Fruit fly (Drosophila melanogaster) whole organism, embryonic: Measurements from ENCODE around the gene cmet.

Experiments
- Ada2b ChIP-seq: fragments of 200-800 bp; sonication (Bioruptor generic); IDR thresholded peaks from 2 replicates; pipeline ENCODE4 v1.3.6; 2022; ENCODE audit warnings: missing biosample characterization, missing genetic modification characterization
- Bgb ChIP-seq: fragments of 200-800 bp; sonication (Bioruptor generic); IDR thresholded peaks from 2 replicates; pipeline ENCODE4 v1.3.6; 2022; ENCODE audit warnings: missing biosample characterization, missing genetic modification characterization; ENCODE audit not compliant: partially characterized antibody
- CG11696 ChIP-seq: fragments of 200-800 bp; sonication (Bioruptor generic); IDR thresholded peaks from 2 replicates; pipeline ENCODE4 v1.3.6; 2022; ENCODE audit warnings: missing biosample characterization, missing genetic modification characterization
- CG12155 ChIP-seq: fragments of 200-800 bp; sonication (Bioruptor generic); optimal IDR thresholded peaks from 3 replicates; lab custom pipeline; 2016; ENCODE audit warnings: missing biosample characterization, missing genetic modification characterization
- CG12236 ChIP-seq: fragments of 200-800 bp; sonication (Bioruptor generic); optimal IDR thresholded peaks from 2 replicates; lab custom pipeline; 2016; ENCODE audit warnings: missing biosample characterization, missing genetic modification characterization
- CG12299 ChIP-seq: fragments of 200-800 bp; sonication (Bioruptor generic); optimal IDR thresholded peaks from 2 replicates; lab custom pipeline; 2018; ENCODE audit warnings: missing biosample characterization, mild to moderate bottlenecking, missing genetic modification characterization
- CG12769 ChIP-seq: fragments of 200-800 bp; sonication (Bioruptor generic); optimal IDR thresholded peaks from 2 replicates; lab custom pipeline; 2019; ENCODE audit warnings: missing biosample characterization, mild to moderate bottlenecking, missing genetic modification characterization, moderate library complexity
- CG13624 ChIP-seq: fragments of 200-800 bp; sonication (Bioruptor generic); optimal IDR thresholded peaks from 2 replicates; lab custom pipeline; 2016; ENCODE audit warnings: missing biosample characterization, missing genetic modification characterization
- CG15601 ChIP-seq: fragments of 200-800 bp; sonication (Bioruptor generic); optimal IDR thresholded peaks from 3 replicates; lab custom pipeline; 2019; ENCODE audit warnings: missing biosample characterization, mild to moderate bottlenecking, missing genetic modification characterization, moderate library complexity
- CG15696 ChIP-seq: fragments of 200-800 bp; sonication (Bioruptor generic); optimal IDR thresholded peaks from 2 replicates; lab custom pipeline; 2019; ENCODE audit warnings: missing biosample characterization, mild to moderate bottlenecking, missing genetic modification characterization, moderate library complexity
- CG1603 ChIP-seq: fragments of 200-800 bp; sonication (Bioruptor generic); optimal IDR thresholded peaks from 2 replicates; lab custom pipeline; 2019; ENCODE audit warnings: missing biosample characterization, mild to moderate bottlenecking, missing genetic modification characterization, moderate library complexity
- CG16779 ChIP-seq: fragments of 200-800 bp; sonication (Bioruptor generic); IDR thresholded peaks from 2 replicates; pipeline ENCODE4 v1.3.6; 2022; ENCODE audit warnings: missing biosample characterization, missing genetic modification characterization
- CG16815 ChIP-seq: fragments of 200-800 bp; sonication (Bioruptor generic); optimal IDR thresholded peaks from 3 replicates; lab custom pipeline; 2017; ENCODE audit warnings: missing biosample characterization, mild to moderate bottlenecking, missing genetic modification characterization
- CG31365 ChIP-seq: fragments of 200-800 bp; sonication (Bioruptor generic); optimal IDR thresholded peaks from 2 replicates; lab custom pipeline; 2018; ENCODE audit warnings: missing biosample characterization, mild to moderate bottlenecking, missing genetic modification characterization
- CG31441 ChIP-seq: fragments of 200-800 bp; sonication (Bioruptor generic); IDR thresholded peaks from 2 replicates; pipeline ENCODE4 v1.3.6; 2022; ENCODE audit warnings: missing biosample characterization, missing genetic modification characterization
- CG3847 ChIP-seq: fragments of 200-800 bp; sonication (Bioruptor generic); IDR thresholded peaks from 2 replicates; pipeline ENCODE4 v1.3.6; 2022; ENCODE audit warnings: missing biosample characterization, missing genetic modification characterization
- CG3995 ChIP-seq: fragments of 200-800 bp; sonication (Bioruptor generic); optimal IDR thresholded peaks from 3 replicates; lab custom pipeline; 2016; ENCODE audit warnings: missing biosample characterization, missing genetic modification characterization
- CG4282 ChIP-seq: fragments of 200-800 bp; sonication (Bioruptor generic); optimal IDR thresholded peaks from 2 replicates; lab custom pipeline; 2016; ENCODE audit warnings: missing biosample characterization, missing genetic modification characterization
- CG4360 ChIP-seq: fragments of 200-800 bp; sonication (Bioruptor generic); IDR thresholded peaks from 2 replicates; pipeline ENCODE4 v1.3.6; 2022; ENCODE audit warnings: missing biosample characterization, missing genetic modification characterization
- CG9932 ChIP-seq: fragments of 200-800 bp; sonication (Bioruptor generic); IDR thresholded peaks from 2 replicates; pipeline ENCODE4 v1.3.6; 2022; ENCODE audit warnings: missing biosample characterization, missing genetic modification characterization
- Dip2 ChIP-seq: fragments of 200-800 bp; sonication (Bioruptor generic); IDR thresholded peaks from 2 replicates; pipeline ENCODE4 v1.3.6; 2022; ENCODE audit warnings: missing biosample characterization, missing genetic modification characterization
- ERR ChIP-seq: fragments of 200-800 bp; sonication (Bioruptor generic); optimal IDR thresholded peaks from 2 replicates; lab custom pipeline; 2016; ENCODE audit warnings: missing biosample characterization, missing genetic modification characterization
- Gsc ChIP-seq: fragments of 200-800 bp; sonication (Bioruptor generic); IDR thresholded peaks from 2 replicates; pipeline ENCODE4 v1.3.6; 2022; ENCODE audit warnings: missing biosample characterization, missing genetic modification characterization
- Hr39 ChIP-seq: fragments of >200 bp; optimal IDR thresholded peaks from 2 replicates; lab custom pipeline; 2017
- Lpt ChIP-seq: fragments of >200 bp; optimal IDR thresholded peaks from 2 replicates; lab custom pipeline; 2018; ENCODE audit warnings: missing biosample characterization, missing genetic modification characterization
- PHDP ChIP-seq: fragments of 200-800 bp; sonication (Bioruptor generic); optimal IDR thresholded peaks from 3 replicates; lab custom pipeline; 2018; ENCODE audit warnings: missing biosample characterization, mild to moderate bottlenecking, missing genetic modification characterization, moderate library complexity
- Poxn ChIP-seq: fragments of 200-800 bp; sonication (Bioruptor generic); IDR thresholded peaks from 2 replicates; pipeline ENCODE4 v1.3.6; 2022; ENCODE audit warnings: missing biosample characterization, missing genetic modification characterization
- Ravus ChIP-seq: fragments of 200-800 bp; sonication (Bioruptor generic); IDR thresholded peaks from 2 replicates; pipeline ENCODE4 v1.3.6; 2022; ENCODE audit warnings: missing biosample characterization, missing genetic modification characterization
- Rfx ChIP-seq: fragments of 200-800 bp; sonication (Bioruptor generic); IDR thresholded peaks from 2 replicates; pipeline ENCODE4 v1.3.6; 2022; ENCODE audit warnings: missing biosample characterization, missing genetic modification characterization
- Spps ChIP-seq: fragments of 200-800 bp; sonication (Bioruptor generic); optimal IDR thresholded peaks from 2 replicates; lab custom pipeline; 2018; ENCODE audit warnings: missing biosample characterization, mild to moderate bottlenecking, missing genetic modification characterization
- Trl ChIP-seq, 3 experiments: fragments of >200 bp in 2 of 3; fragments of 200-800 bp in 1 of 3; sonication (Bioruptor generic) in 1 of 3; optimal IDR thresholded peaks; 2 replicates in 1 of 3; 3 replicates in 2 of 3; lab custom pipeline; 2016 to 2017; ENCODE audit warnings: missing biosample characterization in 1 of 3, missing genetic modification characterization in 1 of 3
- cg ChIP-seq: fragments of 200-800 bp; sonication (Bioruptor generic); optimal IDR thresholded peaks from 3 replicates; lab custom pipeline; 2019; ENCODE audit warnings: missing biosample characterization, mild to moderate bottlenecking, missing genetic modification characterization, moderate library complexity
- emc ChIP-seq: fragments of 200-800 bp; sonication (Bioruptor generic); optimal IDR thresholded peaks from 2 replicates; lab custom pipeline; 2016; ENCODE audit warnings: missing biosample characterization, missing genetic modification characterization
- eve ChIP-seq, 2 experiments: fragments of >200 bp; optimal IDR thresholded peaks; 2 replicates each; lab custom pipeline; 2017; ENCODE audit warnings: missing biosample characterization in 2 of 2, missing genetic modification characterization in 2 of 2
- gsb ChIP-seq: fragments of 200-800 bp; sonication (Bioruptor generic); IDR thresholded peaks from 2 replicates; pipeline ENCODE4 v1.3.6; 2022; ENCODE audit warnings: missing biosample characterization, missing genetic modification characterization
- klu ChIP-seq: fragments of 200-800 bp; sonication (Bioruptor generic); IDR thresholded peaks from 2 replicates; pipeline ENCODE4 v1.3.6; 2022; ENCODE audit warnings: missing biosample characterization, missing genetic modification characterization
- nom ChIP-seq: fragments of 200-800 bp; sonication (Bioruptor generic); optimal IDR thresholded peaks from 2 replicates; lab custom pipeline; 2017; ENCODE audit warnings: missing biosample characterization, missing genetic modification characterization, mild to moderate bottlenecking, moderate library complexity, missing genetic modification reagents
- otp ChIP-seq: fragments of 200-800 bp; sonication (Bioruptor generic); IDR thresholded peaks from 3 replicates; pipeline ENCODE4, ENCODE4 v1.3.6; 2022; ENCODE audit warnings: missing biosample characterization, missing genetic modification characterization
- pho ChIP-seq: fragments of 200-800 bp; sonication (Bioruptor generic); optimal IDR thresholded peaks from 2 replicates; lab custom pipeline; 2016; ENCODE audit warnings: missing biosample characterization, missing genetic modification characterization
- pum ChIP-seq: fragments of 200-800 bp; sonication (Bioruptor generic); optimal IDR thresholded peaks from 2 replicates; lab custom pipeline; 2016; ENCODE audit warnings: missing biosample characterization, missing genetic modification characterization
- repo ChIP-seq: fragments of 200-800 bp; sonication (Bioruptor generic); optimal IDR thresholded peaks from 2 replicates; lab custom pipeline; 2016; ENCODE audit warnings: missing biosample characterization, missing genetic modification characterization
- ro ChIP-seq: fragments of 200-800 bp; sonication (Bioruptor generic); IDR thresholded peaks from 2 replicates; pipeline ENCODE4 v1.3.6; 2022; ENCODE audit warnings: missing biosample characterization, missing genetic modification characterization
- seq ChIP-seq: fragments of 200-800 bp; sonication (Bioruptor generic); IDR thresholded peaks from 2 replicates; pipeline ENCODE4 v1.3.6; 2022; ENCODE audit warnings: missing biosample characterization, missing genetic modification characterization
- slou ChIP-seq: fragments of 200-800 bp; sonication (Bioruptor generic); optimal IDR thresholded peaks from 3 replicates; lab custom pipeline; 2016; ENCODE audit warnings: missing biosample characterization, missing genetic modification characterization
- tap ChIP-seq: fragments of 200-800 bp; optimal IDR thresholded peaks from 3 replicates; lab custom pipeline; 2019; ENCODE audit warnings: missing biosample characterization, mild to moderate bottlenecking, missing genetic modification characterization, moderate library complexity
- tx ChIP-seq: fragments of 200-800 bp; sonication (Bioruptor generic); optimal IDR thresholded peaks from 2 replicates; lab custom pipeline; 2016; ENCODE audit warnings: missing biosample characterization, missing genetic modification characterization
- yki ChIP-seq: fragments of >200 bp; optimal IDR thresholded peaks from 3 replicates; lab custom pipeline; 2018

cmet gene

dm6 chr2L:11221296-11221698 lies 47.5 kb downstream of the cmet start (continued):
- TF ChIP-seq ro (GFP tag; lab: Robert Waterston, UW) (no peak), CG12299 (tag; lab: Kevin White, UChicago) (no peak), Lpt (no peak), CG3847 (no peak), repo (GFP tag; lab: Kevin White, UChicago) (no peak), Trl (optimal IDR thresholded peaks at IDR 0.05; lab: Kevin White, UChicago) (peak; percentile 56 to 77), Trl (GFP tag; optimal IDR thresholded peaks at IDR 0.05; lab: Kevin White, UChicago) (no peak), CG16779 (GFP tag; lab: Robert Waterston, UW) (no peak), Spps (tag; lab: Kevin White, UChicago) (no peak), Bgb (GFP tag; lab: Robert Waterston, UW) (no peak), nom (GFP tag; lab: Kevin White, UChicago) (no peak), CG4360 (GFP tag; lab: Robert Waterston, UW) (no peak), CG15696 (tag; lab: Kevin White, UChicago) (no peak), CG11696 (no peak), CG15601 (tag; lab: Kevin White, UChicago) (no peak), CG12236 (no peak), Ada2b (GFP tag; lab: Robert Waterston, UW) (no peak), eve (GFP tag; optimal IDR thresholded peaks at IDR 0.05; lab: Kevin White, UChicago) (no peak), klu (GFP tag; lab: Robert Waterston, UW) (no peak), otp (GFP tag; lab: Robert Waterston, UW) (no peak), seq (GFP tag; lab: Robert Waterston, UW) (no peak), gsb (GFP tag; lab: Robert Waterston, UW) (no peak), CG31441 (GFP tag; lab: Robert Waterston, UW) (no peak), Gsc (GFP tag; lab: Robert Waterston, UW) (no peak), CG31365 (no peak), tap (no peak), CG16815 (no peak), slou (GFP tag; lab: Kevin White, UChicago) (no peak), CG13624 (GFP tag; lab: Kevin White, UChicago) (no peak), emc (GFP tag; lab: Kevin White, UChicago) (no peak), CG9932 (GFP tag; lab: Robert Waterston, UW) (no peak), Dip2 (GFP tag; lab: Robert Waterston, UW) (no peak), yki (no peak), PHDP (no peak), Ravus (GFP tag; lab: Robert Waterston, UW) (no peak), CG1603 (tag; lab: Kevin White, UChicago) (peak; percentile 40), CG3995 (GFP tag; lab: Kevin White, UChicago) (no peak), pum (GFP tag; lab: Kevin White, UChicago) (no peak), Hr39 (lab: Kevin White, UChicago) (no peak), CG12155 (GFP tag; lab: Kevin White, UChicago) (no peak), cg (peak; percentile 52), tx (GFP tag; lab: Kevin White, UChicago) (no peak), CG12769 (tag; lab: Kevin White, UChicago) (peak; percentile 10), ERR (GFP tag; lab: Kevin White, UChicago) (no peak), CG4282 (GFP tag; lab: Kevin White, UChicago) (no peak), pho (GFP tag; lab: Kevin White, UChicago) (no peak), Rfx (no peak), Poxn (GFP tag; lab: Robert Waterston, UW) (no peak)
